Worm (Caenorhabditis elegans): ENCODE measurements around the gene F09B12.7.

ce11 chrX:15077597-15078261 lies 17.1 kb downstream of the F09B12.7 start, which contains the start of the genes H40L08.8, H40L08.2 and H40L08.7:
- TF ChIP-seq cog-1 (tag; optimal IDR thresholded peaks at IDR 0.05): no peak
- TF ChIP-seq tab-1 (GFP tag; IDR thresholded peaks at IDR 0.05): no peak
- TF ChIP-seq klf-2 (GFP tag; conservative IDR thresholded peaks at IDR 0.05): no peak
